Fruit fly (Drosophila melanogaster): ENCODE measurements around the gene CG1812.

The CG1812 gene

dm6 chrX:20480382-20480781, 31.0 kb upstream of the CG1812 start (continued):
- TF ChIP-seq CG1529 (GFP tag; optimal IDR thresholded peaks at IDR 0.05), result no peak
- TF ChIP-seq CG15073 (GFP tag; optimal IDR thresholded peaks at IDR 0.05), result no peak
- no peak for TF ChIP-seq insv (GFP tag; optimal IDR thresholded peaks at IDR 0.05)
- TF ChIP-seq ERR (GFP tag; optimal IDR thresholded peaks at IDR 0.05), result peak; percentile 59
- peak; percentile 34 for TF ChIP-seq trem (tag; optimal IDR thresholded peaks at IDR 0.05)
- TF ChIP-seq zfh2 (GFP tag; optimal IDR thresholded peaks at IDR 0.05), result peak; percentile 77
- TF ChIP-seq trh (GFP tag; optimal IDR thresholded peaks at IDR 0.05), result peak; percentile 36
- 0 out of 2 replicates have a peak, but pooled peaks have one; percentile 27 for TF ChIP-seq dimm (GFP tag; IDR thresholded peaks at IDR 0.05)
- TF ChIP-seq BtbVII (GFP tag; optimal IDR thresholded peaks at IDR 0.05), result peak; percentile 48
- peak; percentile 74 for TF ChIP-seq vfl (GFP tag; optimal IDR thresholded peaks at IDR 0.05)
- no peak for TF ChIP-seq Opbp (GFP tag; IDR thresholded peaks at IDR 0.05; ENCODE audit: partially characterized antibody)
- TF ChIP-seq Hr3 (GFP tag; optimal IDR thresholded peaks at IDR 0.05), result peak; percentile 63
- TF ChIP-seq CG1602 (GFP tag; optimal IDR thresholded peaks at IDR 0.05), result peak; percentile 70
- TF ChIP-seq Xrp1 (GFP tag; IDR thresholded peaks at IDR 0.05), result peak; percentile 72
- peak; percentile 73 for TF ChIP-seq ems (GFP tag; optimal IDR thresholded peaks at IDR 0.05)
- peak; percentile 16 for TF ChIP-seq Usf (GFP tag; optimal IDR thresholded peaks at IDR 0.05)
- TF ChIP-seq Pdp1 (GFP tag; optimal IDR thresholded peaks at IDR 0.05), result peak in 1 of 2 experiments; percentile 67
- no peak for TF ChIP-seq lbe (GFP tag; optimal IDR thresholded peaks at IDR 0.05)
- TF ChIP-seq Dfd (GFP tag; optimal IDR thresholded peaks at IDR 0.05), result no peak
- peak; percentile 75 for TF ChIP-seq repo (GFP tag; optimal IDR thresholded peaks at IDR 0.05)
- TF ChIP-seq sim (GFP tag; IDR thresholded peaks at IDR 0.05), result 0 out of 2 replicates have a peak, but pooled peaks have one; percentile 10
- TF ChIP-seq Side (GFP tag; optimal IDR thresholded peaks at IDR 0.05), result no peak
- no peak for TF ChIP-seq nerfin-2 (GFP tag; IDR thresholded peaks at IDR 0.05; ENCODE audit: partially characterized antibody)
- TF ChIP-seq crc (GFP tag; optimal IDR thresholded peaks at IDR 0.05), result peak; percentile 56
- TF ChIP-seq CG30020 (tag; optimal IDR thresholded peaks at IDR 0.05), result no peak
- no peak for TF ChIP-seq TFAM (GFP tag; optimal IDR thresholded peaks at IDR 0.05)
- no peak for TF ChIP-seq CG8765 (GFP tag; IDR thresholded peaks at IDR 0.05)
- TF ChIP-seq dm (GFP tag; optimal IDR thresholded peaks at IDR 0.05), result peak; percentile 33
- TF ChIP-seq CG12769 (tag; optimal IDR thresholded peaks at IDR 0.05), result no peak
- peak; percentile 45 for TF ChIP-seq CG9876 (GFP tag; optimal IDR thresholded peaks at IDR 0.05)
- TF ChIP-seq shn (GFP tag; optimal IDR thresholded peaks at IDR 0.05), result peak; percentile 62
- TF ChIP-seq Trl (optimal IDR thresholded peaks at IDR 0.05), result no peak
- TF ChIP-seq Trl (GFP tag; optimal IDR thresholded peaks at IDR 0.05), result peak; percentile 21
- TF ChIP-seq cato (GFP tag; optimal IDR thresholded peaks at IDR 0.05; ENCODE audit: borderline replicate concordance), result no peak
- TF ChIP-seq H2.0 (GFP tag; IDR thresholded peaks at IDR 0.05), result peak; percentile 70
- TF ChIP-seq CG18262 (tag; optimal IDR thresholded peaks at IDR 0.05), result no peak
- peak; percentile 77 for TF ChIP-seq bab2 (GFP tag; optimal IDR thresholded peaks at IDR 0.05)
- peak; percentile 70 for TF ChIP-seq CG13624 (GFP tag; optimal IDR thresholded peaks at IDR 0.05)
- TF ChIP-seq chinmo (GFP tag; IDR thresholded peaks at IDR 0.05; ENCODE audit: partially characterized antibody), result no peak
- peak; percentile 84 for TF ChIP-seq lilli (GFP tag; optimal IDR thresholded peaks at IDR 0.05)
- TF ChIP-seq lab (GFP tag; optimal IDR thresholded peaks at IDR 0.05), result peak; percentile 79
- no peak for TF ChIP-seq CG8478 (optimal IDR thresholded peaks at IDR 0.05)
- TF ChIP-seq bigmax (GFP tag; optimal IDR thresholded peaks at IDR 0.05), result no peak
- peak; percentile 48 for TF ChIP-seq CG17802 (tag; optimal IDR thresholded peaks at IDR 0.05)
- no peak for TF ChIP-seq abd-A (tag; optimal IDR thresholded peaks at IDR 0.05)
- TF ChIP-seq tio (GFP tag; optimal IDR thresholded peaks at IDR 0.05), result no peak
- TF ChIP-seq CG12659 (GFP tag; optimal IDR thresholded peaks at IDR 0.05), result peak; percentile 51
- TF ChIP-seq Sry-β (GFP tag; optimal IDR thresholded peaks at IDR 0.05), result no peak
- no peak for TF ChIP-seq Sin3A (optimal IDR thresholded peaks at IDR 0.05)
- TF ChIP-seq tap (tag; optimal IDR thresholded peaks at IDR 0.05), result no peak
